Worm (Caenorhabditis elegans) whole organism, L2 larva: ENCODE results near the gene T19C4.1.

Experiments
- F13H6.1 ChIP-seq: sonication (generic microtip); optimal IDR thresholded peaks from 2 replicates; lab custom pipeline; 2016; ENCODE audit warnings: missing genetic modification characterization, missing compliant biosample characterization
- ama-1 ChIP-seq: fragments of 150-350 bp; optimal IDR thresholded peaks from 2 replicates; lab custom pipeline; 2018; ENCODE audit warnings: inconsistent platforms
- ceh-82 ChIP-seq: fragments of 150-350 bp; optimal IDR thresholded peaks from 2 replicates; lab custom pipeline; 2014; ENCODE audit warnings: missing biosample characterization, missing genetic modification characterization
- mdl-1 ChIP-seq, 2 experiments: fragments of 150-350 bp in 1 of 2; sonication (generic microtip) in 1 of 2; optimal IDR thresholded peaks; 2 replicates each; lab custom pipeline; 2017; ENCODE audit warnings: missing biosample characterization in 2 of 2, missing genetic modification characterization in 2 of 2
- nhr-23 ChIP-seq: fragments of 150-350 bp; optimal IDR thresholded peaks from 2 replicates; lab custom pipeline; 2014; ENCODE audit warnings: missing biosample characterization, missing genetic modification reagents, missing genetic modification characterization
- nhr-237 ChIP-seq: fragments of 150-350 bp; optimal IDR thresholded peaks from 2 replicates; lab custom pipeline; 2014; ENCODE audit warnings: missing biosample characterization, missing genetic modification characterization
- snpc-4 ChIP-seq: fragments of 150-350 bp; optimal IDR thresholded peaks from 2 replicates; lab custom pipeline; 2014; ENCODE audit warnings: missing biosample characterization, missing genetic modification characterization

ce11 chrV:11161791-11162190 lies 12.3 kb downstream of the T19C4.1 start, which contains the start of gene srg-41:
- TF ChIP-seq ceh-82 (tag; lab: Kevin White, UChicago), result no peak
- TF ChIP-seq nhr-23 (tag; lab: Kevin White, UChicago), result no peak
- no peak for TF ChIP-seq snpc-4 (tag; lab: Kevin White, UChicago)
- TF ChIP-seq nhr-237 (tag; lab: Kevin White, UChicago), result no peak
- TF ChIP-seq mdl-1 (tag; optimal IDR thresholded peaks at IDR 0.05; lab: Kevin White, UChicago), result no peak
- TF ChIP-seq F13H6.1 (tag; lab: Kevin White, UChicago), result no peak
- no peak for TF ChIP-seq ama-1 (lab: Kevin White, UChicago)
